Fruit fly (Drosophila melanogaster): ENCODE measurements around the gene CG32371.

dm6 chr3L:7717863-7718560, 50.1 kb downstream of the CG32371 start, which contains the start of gene Ank2:
- TF ChIP-seq sage (GFP tag; optimal IDR thresholded peaks at IDR 0.05) (no peak), Dif (GFP tag; optimal IDR thresholded peaks at IDR 0.05; ENCODE audit: partially characterized antibody) (no peak), brk (GFP tag; optimal IDR thresholded peaks at IDR 0.05) (no peak), Abd-B (GFP tag; optimal IDR thresholded peaks at IDR 0.05) (no peak), Mio (GFP tag; optimal IDR thresholded peaks at IDR 0.05) (no peak), pan (optimal IDR thresholded peaks at IDR 0.05) (no peak), Hr78 (GFP tag; optimal IDR thresholded peaks at IDR 0.05) (no peak), usp (GFP tag; optimal IDR thresholded peaks at IDR 0.05) (no peak), h (GFP tag; optimal IDR thresholded peaks at IDR 0.05) (no peak)

All from whole organism, wandering third instar larva.